Worm (Caenorhabditis elegans) whole organism, mixed stage, embryonic: ENCODE measurements around the gene twk-5.

ENCODE experiments used
- M03D4.4 ChIP-seq: sonication (generic microtip); optimal IDR thresholded peaks from 2 replicates; lab custom pipeline; 2017; ENCODE audit warnings: mild to moderate bottlenecking, missing genetic modification characterization, missing compliant biosample characterization
- bed-3 ChIP-seq: fragments of 200-800 bp; sonication (Bioruptor generic); optimal IDR thresholded peaks from 3 replicates; lab custom pipeline; 2018; ENCODE audit warnings: mild to moderate bottlenecking, missing genetic modification characterization, moderate library complexity, missing compliant biosample characterization
- blmp-1 ChIP-seq: fragments of 150-350 bp; optimal IDR thresholded peaks from 2 replicates; lab custom pipeline; 2014; ENCODE audit warnings: missing biosample characterization, missing genetic modification characterization
- ceh-39 ChIP-seq: fragments of 150-350 bp; optimal IDR thresholded peaks from 2 replicates; lab custom pipeline; 2014; ENCODE audit warnings: missing biosample characterization, missing genetic modification characterization
- ceh-43 ChIP-seq: fragments of 200-800 bp; sonication (Bioruptor generic); optimal IDR thresholded peaks from 2 replicates; lab custom pipeline; 2018; ENCODE audit warnings: mild to moderate bottlenecking, missing genetic modification characterization, moderate library complexity, missing compliant biosample characterization
- ceh-83 ChIP-seq: fragments of 200-800 bp; sonication (Bioruptor generic); optimal IDR thresholded peaks from 2 replicates; lab custom pipeline; 2018; ENCODE audit warnings: mild to moderate bottlenecking, missing genetic modification characterization, missing compliant biosample characterization
- ces-1 ChIP-seq: fragments of 150-350 bp; optimal IDR thresholded peaks from 2 replicates; lab custom pipeline; 2014; ENCODE audit warnings: missing biosample characterization, missing genetic modification reagents, missing genetic modification characterization
- cnd-1 ChIP-seq: fragments of 200-800 bp; sonication (Bioruptor generic); optimal IDR thresholded peaks from 2 replicates; lab custom pipeline; 2018; ENCODE audit warnings: mild to moderate bottlenecking, missing genetic modification characterization, missing compliant biosample characterization
- drap-1 ChIP-seq: fragments of 200-800 bp; sonication (Bioruptor generic); optimal IDR thresholded peaks from 3 replicates; lab custom pipeline; 2018; ENCODE audit warnings: mild to moderate bottlenecking, missing genetic modification characterization, missing compliant biosample characterization
- elt-1 ChIP-seq: sonication (generic microtip); optimal IDR thresholded peaks from 2 replicates; lab custom pipeline; 2017; ENCODE audit warnings: missing genetic modification characterization, mild to moderate bottlenecking, missing compliant biosample characterization, antibody characterized with exemption, moderate library complexity, borderline replicate concordance; ENCODE audit not compliant: insufficient read depth
- elt-3 ChIP-seq: fragments of 150-350 bp; optimal IDR thresholded peaks from 2 replicates; lab custom pipeline; 2014; ENCODE audit warnings: missing biosample characterization, missing genetic modification characterization
- flh-1 ChIP-seq: fragments of 200-800 bp; sonication (Bioruptor generic); optimal IDR thresholded peaks from 2 replicates; lab custom pipeline; 2018; ENCODE audit warnings: mild to moderate bottlenecking, missing genetic modification characterization, moderate library complexity, missing compliant biosample characterization
- ham-2 ChIP-seq: fragments of 200-800 bp; sonication (Bioruptor generic); optimal IDR thresholded peaks from 2 replicates; lab custom pipeline; 2018; ENCODE audit warnings: mild to moderate bottlenecking, missing genetic modification characterization, missing compliant biosample characterization
- hlh-1 ChIP-seq: fragments of 150-350 bp; optimal IDR thresholded peaks from 2 replicates; lab custom pipeline; 2014; ENCODE audit warnings: missing biosample characterization, missing genetic modification reagents, missing genetic modification characterization
- lin-13 ChIP-seq: fragments of 150-350 bp; optimal IDR thresholded peaks from 2 replicates; lab custom pipeline; 2014; ENCODE audit warnings: missing biosample characterization, missing genetic modification characterization
- lin-32 ChIP-seq: fragments of 200-800 bp; sonication (Bioruptor generic); optimal IDR thresholded peaks from 2 replicates; lab custom pipeline; 2018; ENCODE audit warnings: mild to moderate bottlenecking, missing genetic modification characterization, missing compliant biosample characterization
- lsy-2 ChIP-seq: fragments of 150-350 bp; optimal IDR thresholded peaks from 2 replicates; lab custom pipeline; 2014; ENCODE audit warnings: missing biosample characterization, missing genetic modification characterization
- mab-5 ChIP-seq: fragments of 150-350 bp; optimal IDR thresholded peaks from 2 replicates; lab custom pipeline; 2014; ENCODE audit warnings: missing biosample characterization, missing genetic modification characterization
- mep-1 ChIP-seq: fragments of 150-350 bp; optimal IDR thresholded peaks from 2 replicates; lab custom pipeline; 2017; ENCODE audit warnings: missing biosample characterization, missing genetic modification reagents, missing genetic modification characterization, inconsistent platforms
- mls-2 ChIP-seq: sonication (generic microtip); optimal IDR thresholded peaks from 2 replicates; lab custom pipeline; 2016; ENCODE audit warnings: mild to moderate bottlenecking, missing genetic modification characterization, moderate library complexity, missing compliant biosample characterization
- nhr-12 ChIP-seq: fragments of 150-350 bp; optimal IDR thresholded peaks from 2 replicates; lab custom pipeline; 2014; ENCODE audit warnings: missing biosample characterization, missing genetic modification characterization
- nhr-2 ChIP-seq: fragments of 150-350 bp; optimal IDR thresholded peaks from 2 replicates; lab custom pipeline; 2014; ENCODE audit warnings: missing biosample characterization, missing genetic modification characterization
- nhr-237 ChIP-seq: fragments of 150-350 bp; optimal IDR thresholded peaks from 2 replicates; lab custom pipeline; 2014; ENCODE audit warnings: missing biosample characterization, missing genetic modification characterization
- nhr-28 ChIP-seq: fragments of 150-350 bp; optimal IDR thresholded peaks from 2 replicates; lab custom pipeline; 2014; ENCODE audit warnings: missing biosample characterization, missing genetic modification characterization
- nhr-76 ChIP-seq: sonication (generic microtip); optimal IDR thresholded peaks from 2 replicates; lab custom pipeline; 2017; ENCODE audit warnings: missing biosample characterization, missing genetic modification characterization
- pha-4 ChIP-seq: fragments of 150-350 bp; optimal IDR thresholded peaks from 2 replicates; lab custom pipeline; 2018; ENCODE audit warnings: missing biosample characterization, missing genetic modification reagents, missing genetic modification characterization
- sem-2 ChIP-seq: fragments of 200-800 bp; sonication (Bioruptor generic); optimal IDR thresholded peaks from 2 replicates; lab custom pipeline; 2018; ENCODE audit warnings: mild to moderate bottlenecking, missing genetic modification characterization, missing compliant biosample characterization
- snpc-4 ChIP-seq: fragments of 150-350 bp; optimal IDR thresholded peaks from 2 replicates; lab custom pipeline; 2014; ENCODE audit warnings: missing biosample characterization, missing genetic modification characterization
- sptf-1 ChIP-seq: sonication (generic microtip); optimal IDR thresholded peaks from 2 replicates; lab custom pipeline; 2017; ENCODE audit warnings: mild to moderate bottlenecking, missing genetic modification characterization, moderate library complexity, missing compliant biosample characterization
- tbx-8 ChIP-seq: fragments of 200-800 bp; sonication (Bioruptor generic); optimal IDR thresholded peaks from 2 replicates; lab custom pipeline; 2018; ENCODE audit warnings: mild to moderate bottlenecking, missing genetic modification characterization, moderate library complexity, missing compliant biosample characterization
- unc-120 ChIP-seq: sonication (generic microtip); optimal IDR thresholded peaks from 2 replicates; lab custom pipeline; 2017; ENCODE audit warnings: missing genetic modification characterization, missing compliant biosample characterization; ENCODE audit not compliant: poor library complexity, severe bottlenecking
- unc-39 ChIP-seq: fragments of 150-350 bp; optimal IDR thresholded peaks from 2 replicates; lab custom pipeline; 2014; ENCODE audit warnings: missing biosample characterization, missing genetic modification characterization
- unc-62 ChIP-seq: fragments of 150-350 bp; optimal IDR thresholded peaks from 2 replicates; lab custom pipeline; 2014; ENCODE audit warnings: missing biosample characterization, missing genetic modification reagents, missing genetic modification characterization
- zip-8 ChIP-seq: fragments of 150-350 bp; optimal IDR thresholded peaks from 2 replicates; lab custom pipeline; 2014; ENCODE audit warnings: missing biosample characterization, missing genetic modification characterization
- ztf-11 ChIP-seq: fragments of 150-350 bp; optimal IDR thresholded peaks from 2 replicates; lab custom pipeline; 2014; ENCODE audit warnings: missing biosample characterization, missing genetic modification characterization

Gene twk-5

DNA sequence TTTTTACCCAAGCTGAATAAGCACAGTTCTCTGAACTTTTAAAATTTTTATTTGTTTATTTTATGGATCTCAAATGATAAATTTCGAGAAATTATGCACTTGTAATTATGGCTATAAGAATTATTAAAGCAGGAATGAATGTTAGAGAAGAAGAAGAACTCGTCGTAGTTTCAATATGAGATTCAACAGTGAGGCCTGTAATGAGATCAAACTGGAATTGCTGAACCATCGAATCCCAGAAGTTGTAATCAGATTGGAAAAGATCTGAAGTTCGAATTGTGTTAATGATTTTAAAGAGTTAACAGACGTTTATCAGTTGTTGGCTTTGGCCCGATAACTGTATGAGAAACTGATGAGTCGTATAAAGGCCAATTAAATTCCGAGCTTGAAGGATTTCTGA, 29.4 kb downstream of the twk-5 start:
- TF ChIP-seq zip-8 (tag; lab: Kevin White, UChicago) (no peak), M03D4.4 (tag; lab: Kevin White, UChicago) (no peak), hlh-1 (tag; lab: Kevin White, UChicago) (no peak), mep-1 (tag; lab: Kevin White, UChicago) (no peak), nhr-76 (tag; lab: Kevin White, UChicago) (no peak), nhr-12 (no peak), lin-13 (tag; lab: Kevin White, UChicago) (no peak), unc-39 (tag; lab: Kevin White, UChicago) (no peak), ham-2 (GFP tag; lab: Kevin White, UChicago) (no peak), lin-32 (GFP tag; lab: Kevin White, UChicago) (no peak), cnd-1 (tag; lab: Kevin White, UChicago) (no peak), nhr-28 (tag; lab: Kevin White, UChicago) (no peak), ceh-83 (GFP tag; lab: Kevin White, UChicago) (no peak)

DNA sequence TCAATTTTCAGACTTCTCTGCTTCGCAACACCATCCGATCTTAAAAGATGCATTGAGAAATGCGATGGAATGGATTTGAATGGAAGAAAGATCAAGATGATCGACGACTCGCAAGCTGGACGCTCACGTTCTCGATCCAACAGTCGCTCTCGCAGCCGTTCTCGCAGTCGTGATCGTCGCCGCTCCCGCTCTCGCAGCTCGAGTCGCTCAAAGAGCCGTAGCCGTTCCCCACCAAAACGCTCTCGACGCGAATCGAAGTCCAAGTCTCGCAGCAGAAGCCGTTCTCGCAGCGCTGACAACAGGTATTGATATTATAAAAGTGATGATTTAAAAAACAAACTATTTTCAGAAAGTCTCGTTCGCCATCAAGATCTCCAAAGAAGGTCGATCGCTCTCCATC, 30.0 kb downstream of the twk-5 start:
- TF ChIP-seq mab-5 (tag; lab: Kevin White, UChicago) (no peak), lsy-2 (tag; lab: Kevin White, UChicago) (no peak), nhr-237 (no peak), unc-39 (tag; lab: Kevin White, UChicago) (no peak)

DNA sequence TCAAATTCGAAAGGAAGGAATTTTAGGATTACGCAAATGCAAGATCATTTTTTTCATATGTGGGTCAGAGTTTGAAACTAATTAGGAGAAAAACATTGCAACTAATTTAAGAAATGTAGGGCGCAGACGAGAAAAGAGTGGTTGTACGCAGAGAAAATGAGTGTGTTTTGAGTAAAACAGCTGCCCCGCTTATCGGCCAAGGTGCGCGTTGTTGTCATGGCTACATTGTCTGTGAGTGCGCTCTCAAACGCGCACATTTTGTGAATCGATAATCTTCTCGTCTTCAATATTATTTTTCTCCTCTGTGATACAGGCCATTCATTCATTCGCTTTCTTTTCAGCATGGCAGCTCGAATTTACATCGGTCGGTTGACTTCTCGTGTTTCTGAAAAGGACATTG, 31.5 kb downstream of the twk-5 start:
- TF ChIP-seq unc-62 (no peak), hlh-1 (tag; lab: Kevin White, UChicago) (peak; percentile 24), ceh-39 (tag; lab: Kevin White, UChicago) (peak; percentile 9), elt-3 (tag; lab: Kevin White, UChicago) (no peak), sem-2 (GFP tag; lab: Kevin White, UChicago) (no peak)

DNA sequence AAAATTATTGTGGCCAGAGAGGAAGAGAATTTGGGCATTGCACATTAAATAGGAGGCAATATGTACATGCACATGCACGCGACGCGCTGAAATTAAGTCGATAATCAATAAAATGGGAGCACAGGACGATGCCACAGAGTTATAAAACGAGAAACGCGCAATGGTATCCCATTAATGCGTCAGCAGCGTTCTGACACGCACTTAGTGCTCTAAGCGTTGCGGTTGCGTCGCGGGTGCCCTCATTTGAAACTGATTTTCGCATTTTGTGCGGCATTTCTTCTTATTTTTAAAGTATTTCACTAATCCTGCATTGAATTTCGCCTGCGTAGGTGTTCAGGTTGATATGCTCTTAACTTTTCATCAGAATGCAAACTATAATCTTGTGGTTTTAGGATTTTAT, 32.1 kb downstream of the twk-5 start, which contains the start of gene rsp-1:
Gene rsp-1 (plus strand): TSS at position 338 of the 400 bp plus-strand sequence.
- peak; percentile 31 for TF ChIP-seq unc-120 (tag; lab: Kevin White, UChicago)
- peak; percentile 15 for TF ChIP-seq tbx-8 (GFP tag; lab: Kevin White, UChicago)
- TF ChIP-seq nhr-76 (tag; lab: Kevin White, UChicago): no peak
- no peak for TF ChIP-seq snpc-4
- peak; percentile 44 for TF ChIP-seq hlh-1 (tag; lab: Kevin White, UChicago)
- no peak for TF ChIP-seq bed-3 (GFP tag; lab: Kevin White, UChicago)
- peak; percentile 90 for TF ChIP-seq sptf-1 (tag; lab: Kevin White, UChicago)
- TF ChIP-seq elt-3 (tag; lab: Kevin White, UChicago): peak; percentile 40
- peak; percentile 75 for TF ChIP-seq ztf-11 (tag; lab: Kevin White, UChicago)
- TF ChIP-seq unc-62: peak; percentile 43
- TF ChIP-seq pha-4: peak; percentile 96
- TF ChIP-seq cnd-1 (tag; lab: Kevin White, UChicago): peak; percentile 66
- no peak for TF ChIP-seq nhr-28 (tag; lab: Kevin White, UChicago)
- peak; percentile 39 for TF ChIP-seq drap-1
- peak; percentile 93 for TF ChIP-seq lin-13 (tag; lab: Kevin White, UChicago)
- TF ChIP-seq flh-1 (GFP tag; lab: Kevin White, UChicago): no peak
- TF ChIP-seq ceh-39 (tag; lab: Kevin White, UChicago): peak; percentile 79
- no peak for TF ChIP-seq elt-1 (tag; lab: Kevin White, UChicago)
- no peak for TF ChIP-seq nhr-12
- no peak for TF ChIP-seq ham-2 (GFP tag; lab: Kevin White, UChicago)
- TF ChIP-seq blmp-1: no peak
- peak; percentile 53 for TF ChIP-seq ceh-43 (GFP tag; lab: Kevin White, UChicago)
- no peak for TF ChIP-seq mab-5 (tag; lab: Kevin White, UChicago)
- no peak for TF ChIP-seq nhr-2 (tag; lab: Kevin White, UChicago)
- TF ChIP-seq unc-39 (tag; lab: Kevin White, UChicago): no peak
- TF ChIP-seq ceh-83 (GFP tag; lab: Kevin White, UChicago): no peak
- peak; percentile 37 for TF ChIP-seq M03D4.4 (tag; lab: Kevin White, UChicago)
- peak; percentile 67 for TF ChIP-seq ces-1 (GFP tag; lab: Kevin White, UChicago)
- peak; percentile 72 for TF ChIP-seq nhr-237
- TF ChIP-seq mep-1 (tag; lab: Kevin White, UChicago): peak; percentile 86
- no peak for TF ChIP-seq zip-8 (tag; lab: Kevin White, UChicago)
- TF ChIP-seq lsy-2 (tag; lab: Kevin White, UChicago): peak; percentile 80
- TF ChIP-seq sem-2 (GFP tag; lab: Kevin White, UChicago): no peak
- peak; percentile 20 for TF ChIP-seq lin-32 (GFP tag; lab: Kevin White, UChicago)
- TF ChIP-seq mls-2 (tag; lab: Kevin White, UChicago): peak; percentile 81
